Worm (Caenorhabditis elegans): ENCODE measurements around the gene H06I04.3.

Gene H06I04.3

DNA sequence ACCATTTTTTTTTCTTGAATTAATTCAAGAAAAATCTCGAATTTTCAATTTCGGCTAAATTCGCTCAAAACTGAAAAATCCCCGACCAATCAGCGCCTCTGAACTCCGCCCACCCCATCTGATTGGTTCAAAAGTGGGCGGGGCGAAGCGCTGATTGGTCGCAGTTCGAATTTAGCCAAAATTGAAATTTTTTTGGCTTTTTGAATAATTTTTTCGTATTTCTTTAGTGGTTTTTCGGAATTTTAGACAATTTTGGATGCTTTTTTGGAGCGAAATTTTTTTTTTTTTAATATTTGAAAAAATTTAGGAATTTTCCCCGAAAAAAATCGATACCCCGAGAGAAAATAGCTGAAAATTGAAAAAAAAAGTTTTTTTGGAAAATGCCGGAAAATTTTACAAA, 36.4 kb upstream of the H06I04.3 start:
- no peak for TF ChIP-seq let-526 (GFP tag; IDR thresholded peaks at IDR 0.05)
- no peak for TF ChIP-seq ceh-79 (tag; optimal IDR thresholded peaks at IDR 0.05)
- no peak for TF ChIP-seq ZK185.1 (tag; optimal IDR thresholded peaks at IDR 0.05; ENCODE audit: poor library complexity, severe bottlenecking)
- no peak for TF ChIP-seq F33H1.4 (GFP tag; IDR thresholded peaks at IDR 0.05)
- no peak for TF ChIP-seq Y67H2A.10 (GFP tag; conservative IDR thresholded peaks at IDR 0.05)
- TF ChIP-seq gei-17 (GFP tag; optimal IDR thresholded peaks at IDR 0.05), result no peak
- no peak for TF ChIP-seq Y95B8A.8 (GFP tag; IDR thresholded peaks at IDR 0.05)
- TF ChIP-seq repo-1 (tag; optimal IDR thresholded peaks at IDR 0.05), result no peak
- TF ChIP-seq F55B11.4 (tag; optimal IDR thresholded peaks at IDR 0.05; ENCODE audit: borderline replicate concordance, insufficient read depth), result no peak
- TF ChIP-seq nhr-90 (tag; optimal IDR thresholded peaks at IDR 0.05), result no peak
- TF ChIP-seq chd-7 (tag; optimal IDR thresholded peaks at IDR 0.05), result no peak
- TF ChIP-seq lag-1 (GFP tag; IDR thresholded peaks at IDR 0.05), result no peak
- no peak for TF ChIP-seq nhr-120 (GFP tag; IDR thresholded peaks at IDR 0.05)
- no peak for TF ChIP-seq die-1 (tag; optimal IDR thresholded peaks at IDR 0.05)
- no peak for TF ChIP-seq snpc-4 (GFP tag; optimal IDR thresholded peaks at IDR 0.05)
- no peak for TF ChIP-seq snpc-4 (tag; optimal IDR thresholded peaks at IDR 0.05)
- no peak for TF ChIP-seq C17E4.6 (GFP tag; IDR thresholded peaks at IDR 0.05)

DNA sequence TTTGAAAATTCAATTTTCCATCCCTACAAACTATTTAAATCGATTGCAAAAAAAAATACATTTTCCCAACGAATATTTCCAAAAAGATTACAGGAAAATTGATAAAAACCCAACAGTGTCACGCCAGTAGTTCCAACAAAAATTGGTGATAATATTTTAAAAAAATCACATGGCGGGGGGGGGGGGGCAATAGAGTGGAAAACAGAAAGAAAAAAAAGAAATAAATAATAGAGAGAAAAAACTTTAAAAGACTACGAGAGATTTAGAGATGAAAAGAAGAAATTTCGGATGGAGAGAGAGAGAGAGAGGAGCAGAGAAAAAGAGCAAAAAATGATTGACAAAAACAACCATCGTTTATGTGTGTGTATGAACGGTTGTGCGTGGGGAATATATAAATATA, 35.9 kb upstream of the H06I04.3 start:
- TF ChIP-seq cebp-1 (GFP tag; IDR thresholded peaks at IDR 0.05) (no peak), cebp-1 (tag; optimal IDR thresholded peaks at IDR 0.05) (peak; percentile 47), fkh-3 (tag; optimal IDR thresholded peaks at IDR 0.05) (no peak), egrh-3 (GFP tag; IDR thresholded peaks at IDR 0.05) (peak; percentile 56), lin-54 (GFP tag; optimal IDR thresholded peaks at IDR 0.05) (no peak), hlh-12 (tag; optimal IDR thresholded peaks at IDR 0.05) (no peak), F23B12.7 (tag; optimal IDR thresholded peaks at IDR 0.05; ENCODE audit: insufficient read depth) (no peak), nhr-80 (tag; optimal IDR thresholded peaks at IDR 0.05) (peak; percentile 58), ceh-91 (GFP tag; IDR thresholded peaks at IDR 0.05) (no peak), attf-5 (GFP tag; optimal IDR thresholded peaks at IDR 0.05) (peak; percentile 59), attf-3 (GFP tag; conservative IDR thresholded peaks at IDR 0.05) (no peak), D2030.7 (GFP tag; IDR thresholded peaks at IDR 0.05) (no peak), hmg-1.2 (GFP tag; IDR thresholded peaks at IDR 0.05) (peak; percentile 38; the same call in 1 of the 2 replicates), F39B2.1 (GFP tag; IDR thresholded peaks at IDR 0.05) (no peak), madf-6 (GFP tag; IDR thresholded peaks at IDR 0.05) (no peak), aptf-3 (GFP tag; IDR thresholded peaks at IDR 0.05) (no peak), F52B5.7 (tag; optimal IDR thresholded peaks at IDR 0.05) (no peak), him-1 (tag; optimal IDR thresholded peaks at IDR 0.05) (no peak), egl-18 (GFP tag; IDR thresholded peaks at IDR 0.05) (no peak), K11D2.4 (GFP tag; IDR thresholded peaks at IDR 0.05) (no peak), atf-7 (tag; optimal IDR thresholded peaks at IDR 0.05) (no peak)

DNA sequence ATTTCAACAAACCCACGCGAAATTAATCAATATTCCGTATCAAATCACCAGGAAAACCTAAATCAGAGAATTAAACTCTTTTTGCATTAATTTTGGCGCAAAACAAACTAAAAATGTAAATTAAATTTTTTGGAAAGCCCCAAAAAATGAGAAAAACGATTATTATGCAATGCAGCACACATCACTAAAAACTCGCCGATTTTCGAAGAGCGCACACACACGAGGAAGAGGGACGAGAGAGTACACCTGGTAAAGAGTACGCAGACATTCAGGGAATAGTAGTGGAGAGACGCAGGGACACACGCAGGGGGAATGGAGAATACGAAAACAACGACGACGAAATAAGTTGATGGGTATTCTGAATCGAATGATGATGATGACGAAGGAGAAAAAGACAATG, 34.3 kb upstream of the H06I04.3 start:
- no peak for TF ChIP-seq snpc-3.4 (tag; optimal IDR thresholded peaks at IDR 0.05)
- peak; percentile 23 for TF ChIP-seq ceh-27 (GFP tag; optimal IDR thresholded peaks at IDR 0.05)
- no peak for TF ChIP-seq sea-2 (GFP tag; IDR thresholded peaks at IDR 0.05)
- no peak for TF ChIP-seq athp-1 (tag; optimal IDR thresholded peaks at IDR 0.05)
- TF ChIP-seq snpc-4 (GFP tag; optimal IDR thresholded peaks at IDR 0.05), result no peak
- no peak for TF ChIP-seq snpc-4 (tag; optimal IDR thresholded peaks at IDR 0.05)
- TF ChIP-seq ets-4 (GFP tag; optimal IDR thresholded peaks at IDR 0.05), result no peak
- peak; percentile 72 for TF ChIP-seq attf-5 (GFP tag; optimal IDR thresholded peaks at IDR 0.05)
- TF ChIP-seq ztf-25 (GFP tag; IDR thresholded peaks at IDR 0.05), result no peak
- peak; percentile 35 for TF ChIP-seq lin-40 (tag; optimal IDR thresholded peaks at IDR 0.05)
- TF ChIP-seq lin-54 (GFP tag; optimal IDR thresholded peaks at IDR 0.05), result no peak
- TF ChIP-seq T07F8.4 (tag; optimal IDR thresholded peaks at IDR 0.05), result no peak
- no peak for TF ChIP-seq ztf-28 (GFP tag; IDR thresholded peaks at IDR 0.05)
- 0 out of 2 replicates have a peak, but pooled peaks have one; percentile 31 for TF ChIP-seq lin-26 (GFP tag; IDR thresholded peaks at IDR 0.05)
- TF ChIP-seq mcd-1 (GFP tag; IDR thresholded peaks at IDR 0.05), result peak; percentile 27; the same call in 1 of the 2 replicates
